Fruit fly (Drosophila melanogaster) whole organism, embryonic: ENCODE data around the gene CG42525.

Source experiments
- CG10543 ChIP-seq: fragments of 200-800 bp; sonication (Bioruptor generic); optimal IDR thresholded peaks from 3 replicates; lab custom pipeline; 2017; ENCODE audit warnings: missing biosample characterization, mild to moderate bottlenecking, missing genetic modification characterization, moderate library complexity
- CG1233 ChIP-seq: fragments of 200-800 bp; sonication (Bioruptor generic); optimal IDR thresholded peaks from 4 replicates; lab custom pipeline; 2018; ENCODE audit warnings: missing biosample characterization, mild to moderate bottlenecking, missing genetic modification characterization
- CG12659 ChIP-seq: fragments of 200-800 bp; sonication (Bioruptor generic); optimal IDR thresholded peaks from 3 replicates; lab custom pipeline; 2017; ENCODE audit warnings: mild to moderate bottlenecking, missing biosample characterization, missing genetic modification reagents, missing genetic modification characterization
- CG13424 ChIP-seq: fragments of 200-800 bp; sonication (Bioruptor generic); optimal IDR thresholded peaks from 2 replicates; lab custom pipeline; 2019; ENCODE audit warnings: missing biosample characterization, mild to moderate bottlenecking, missing genetic modification characterization, moderate library complexity
- CG14710 ChIP-seq: fragments of 200-800 bp; sonication (Bioruptor generic); optimal IDR thresholded peaks from 3 replicates; lab custom pipeline; 2019; ENCODE audit warnings: missing biosample characterization, mild to moderate bottlenecking, missing genetic modification characterization, moderate library complexity
- CG15514 ChIP-seq: fragments of 200-800 bp; sonication (Bioruptor generic); optimal IDR thresholded peaks from 3 replicates; lab custom pipeline; 2017; ENCODE audit warnings: missing biosample characterization, missing genetic modification characterization, mild to moderate bottlenecking, moderate library complexity, missing genetic modification reagents
- CG17829 ChIP-seq: fragments of 200-800 bp; optimal IDR thresholded peaks from 2 replicates; lab custom pipeline; 2019; ENCODE audit warnings: missing biosample characterization, mild to moderate bottlenecking, missing genetic modification characterization, moderate library complexity
- CG18599 ChIP-seq: fragments of 200-800 bp; sonication (Bioruptor generic); optimal IDR thresholded peaks from 3 replicates; lab custom pipeline; 2017; ENCODE audit warnings: missing biosample characterization, missing genetic modification characterization, mild to moderate bottlenecking, moderate library complexity, missing genetic modification reagents
- CG18619 ChIP-seq: fragments of 200-800 bp; sonication (Bioruptor generic); optimal IDR thresholded peaks from 3 replicates; lab custom pipeline; 2017; ENCODE audit warnings: missing biosample characterization, mild to moderate bottlenecking, missing genetic modification characterization
- CG2116 ChIP-seq: fragments of 200-800 bp; sonication (Bioruptor generic); optimal IDR thresholded peaks from 3 replicates; lab custom pipeline; 2018; ENCODE audit warnings: missing biosample characterization, mild to moderate bottlenecking, missing genetic modification characterization
- CG2129 ChIP-seq: fragments of 200-800 bp; sonication (Bioruptor generic); IDR thresholded peaks from 2 replicates; pipeline ENCODE4 v1.3.6; 2022; ENCODE audit warnings: missing biosample characterization, missing genetic modification characterization; ENCODE audit not compliant: partially characterized antibody
- CG30403 ChIP-seq: fragments of 200-800 bp; sonication (Bioruptor generic); optimal IDR thresholded peaks from 3 replicates; lab custom pipeline; 2016; ENCODE audit warnings: missing biosample characterization, missing genetic modification characterization
- CG3838 ChIP-seq: fragments of 200-800 bp; sonication (Bioruptor generic); optimal IDR thresholded peaks from 3 replicates; lab custom pipeline; 2016; ENCODE audit warnings: missing biosample characterization, missing genetic modification characterization
- CG3847 ChIP-seq: fragments of 200-800 bp; sonication (Bioruptor generic); IDR thresholded peaks from 2 replicates; pipeline ENCODE4 v1.3.6; 2022; ENCODE audit warnings: missing biosample characterization, missing genetic modification characterization
- CG3995 ChIP-seq: fragments of 200-800 bp; sonication (Bioruptor generic); optimal IDR thresholded peaks from 3 replicates; lab custom pipeline; 2016; ENCODE audit warnings: missing biosample characterization, missing genetic modification characterization
- CG42726 ChIP-seq: fragments of 200-800 bp; sonication (Bioruptor generic); IDR thresholded peaks from 2 replicates; pipeline ENCODE4 v1.3.6; 2022; ENCODE audit warnings: missing biosample characterization, missing genetic modification characterization; ENCODE audit not compliant: partially characterized antibody
- CG4404 ChIP-seq: fragments of 200-800 bp; sonication (Bioruptor generic); IDR thresholded peaks from 2 replicates; pipeline ENCODE4 v1.3.6; 2022; ENCODE audit warnings: missing biosample characterization, missing genetic modification characterization
- CG5953 ChIP-seq: fragments of 200-800 bp; sonication (Bioruptor generic); IDR thresholded peaks from 2 replicates; pipeline ENCODE4 v1.3.6; 2022; ENCODE audit warnings: missing biosample characterization, missing genetic modification characterization
- CG6175 ChIP-seq: fragments of 200-800 bp; sonication (Bioruptor generic); IDR thresholded peaks from 3 replicates; pipeline ENCODE4 v1.3.6; 2022; ENCODE audit warnings: missing biosample characterization, missing genetic modification characterization
- CG7357 ChIP-seq: fragments of 200-800 bp; sonication (Bioruptor generic); IDR thresholded peaks from 3 replicates; pipeline ENCODE4 v1.3.6; 2022; ENCODE audit warnings: missing biosample characterization, missing genetic modification characterization
- CG9797 ChIP-seq: fragments of 200-800 bp; sonication (Bioruptor generic); optimal IDR thresholded peaks from 3 replicates; lab custom pipeline; 2018; ENCODE audit warnings: missing biosample characterization, mild to moderate bottlenecking, missing genetic modification characterization
- CG9932 ChIP-seq: fragments of 200-800 bp; sonication (Bioruptor generic); IDR thresholded peaks from 2 replicates; pipeline ENCODE4 v1.3.6; 2022; ENCODE audit warnings: missing biosample characterization, missing genetic modification characterization
- CHES-1-like ChIP-seq: fragments of 200-800 bp; sonication (Bioruptor generic); optimal IDR thresholded peaks from 2 replicates; lab custom pipeline; 2016; ENCODE audit warnings: missing biosample characterization, missing genetic modification characterization
- Dfd ChIP-seq, 2 experiments: fragments of >200 bp; optimal IDR thresholded peaks; 2 replicates each; lab custom pipeline; 2017; ENCODE audit warnings: missing biosample characterization in 2 of 2, missing genetic modification characterization in 2 of 2
- Drgx ChIP-seq: fragments of 200-800 bp; sonication (Bioruptor generic); IDR thresholded peaks from 2 replicates; pipeline ENCODE4 v1.3.6; 2022; ENCODE audit warnings: missing biosample characterization, missing genetic modification characterization
- E2f2 ChIP-seq: fragments of 200-800 bp; sonication (Bioruptor generic); IDR thresholded peaks from 2 replicates; pipeline ENCODE4 v1.3.6; 2022; ENCODE audit warnings: missing biosample characterization, missing genetic modification characterization
- Elba2 ChIP-seq: fragments of 200-800 bp; sonication (Bioruptor generic); optimal IDR thresholded peaks from 3 replicates; lab custom pipeline; 2016; ENCODE audit warnings: missing biosample characterization, missing genetic modification characterization
- Ets65A ChIP-seq: fragments of 200-800 bp; sonication (Bioruptor generic); peaks from one replicate; lab custom pipeline; 2016; ENCODE audit warnings: missing biosample characterization, missing genetic modification characterization
- Lhr ChIP-seq: fragments of 200-800 bp; sonication (Bioruptor generic); optimal IDR thresholded peaks from 3 replicates; lab custom pipeline; 2017; ENCODE audit warnings: mild to moderate bottlenecking, missing biosample characterization, missing genetic modification reagents, missing genetic modification characterization
- Med ChIP-seq: fragments of 200-800 bp; sonication (Bioruptor generic); peaks from one replicate; lab custom pipeline; 2016; ENCODE audit warnings: missing biosample characterization, missing genetic modification characterization, mild to moderate bottlenecking, inconsistent platforms, moderate library complexity
- NFAT ChIP-seq: fragments of 200-800 bp; sonication (Bioruptor generic); IDR thresholded peaks from 2 replicates; pipeline ENCODE4 v1.3.6; 2022; ENCODE audit warnings: missing biosample characterization, missing genetic modification characterization
- Stat92E ChIP-seq, 3 experiments: fragments of >200 bp in 2 of 3; fragments of 200-800 bp in 1 of 3; sonication (Bioruptor generic) in 1 of 3; optimal IDR thresholded peaks; 2 replicates each; lab custom pipeline; 2017 to 2019; ENCODE audit warnings: missing biosample characterization in 3 of 3, missing genetic modification characterization in 3 of 3, mild to moderate bottlenecking in 1 of 3, moderate library complexity in 1 of 3
- amos ChIP-seq: fragments of 200-800 bp; sonication (Bioruptor generic); IDR thresholded peaks from 2 replicates; pipeline ENCODE4 v1.3.6; 2022; ENCODE audit warnings: missing biosample characterization, missing genetic modification characterization; ENCODE audit not compliant: partially characterized antibody
- ato ChIP-seq: fragments of 200-800 bp; sonication (Bioruptor generic); IDR thresholded peaks from 2 replicates; pipeline ENCODE4 v1.3.6; 2022; ENCODE audit warnings: missing biosample characterization, missing genetic modification characterization; ENCODE audit not compliant: partially characterized antibody
- dmrt99B ChIP-seq: fragments of 200-800 bp; sonication (Bioruptor generic); optimal IDR thresholded peaks from 2 replicates; lab custom pipeline; 2018; ENCODE audit warnings: missing biosample characterization, mild to moderate bottlenecking, missing genetic modification characterization, moderate library complexity
- inv ChIP-seq: fragments of 200-800 bp; sonication (Bioruptor generic); IDR thresholded peaks from 2 replicates; pipeline ENCODE4 v1.3.6; 2022; ENCODE audit warnings: missing biosample characterization, missing genetic modification characterization; ENCODE audit not compliant: partially characterized antibody
- jigr1 ChIP-seq: fragments of 200-800 bp; sonication (Bioruptor generic); IDR thresholded peaks from 3 replicates; pipeline ENCODE4 v1.3.6; 2022; ENCODE audit warnings: missing biosample characterization, missing genetic modification characterization
- kah ChIP-seq: fragments of 200-800 bp; sonication (Bioruptor generic); optimal IDR thresholded peaks from 2 replicates; lab custom pipeline; 2018; ENCODE audit warnings: missing biosample characterization, mild to moderate bottlenecking, missing genetic modification characterization
- lilli ChIP-seq: fragments of 200-800 bp; sonication (Bioruptor generic); optimal IDR thresholded peaks from 3 replicates; lab custom pipeline; 2016; ENCODE audit warnings: missing biosample characterization, missing genetic modification characterization
- lmd ChIP-seq: fragments of 200-800 bp; sonication (Bioruptor generic); IDR thresholded peaks from 2 replicates; pipeline ENCODE4 v1.3.6; 2022; ENCODE audit warnings: missing biosample characterization, missing genetic modification characterization
- mirr ChIP-seq: fragments of 200-800 bp; sonication (Bioruptor generic); optimal IDR thresholded peaks from 3 replicates; lab custom pipeline; 2018; ENCODE audit warnings: missing biosample characterization, mild to moderate bottlenecking, missing genetic modification characterization
- phol ChIP-seq: fragments of 200-800 bp; sonication (Bioruptor generic); optimal IDR thresholded peaks from 3 replicates; lab custom pipeline; 2018; ENCODE audit warnings: missing biosample characterization, mild to moderate bottlenecking, missing genetic modification characterization, moderate library complexity
- seq ChIP-seq: fragments of 200-800 bp; sonication (Bioruptor generic); IDR thresholded peaks from 2 replicates; pipeline ENCODE4 v1.3.6; 2022; ENCODE audit warnings: missing biosample characterization, missing genetic modification characterization
- sob ChIP-seq: fragments of 200-800 bp; sonication (Bioruptor generic); IDR thresholded peaks from 2 replicates; pipeline ENCODE4 v1.3.6; 2022; ENCODE audit warnings: missing biosample characterization, missing genetic modification characterization
- sug ChIP-seq: fragments of 200-800 bp; optimal IDR thresholded peaks from 2 replicates; lab custom pipeline; 2019; ENCODE audit warnings: missing biosample characterization, mild to moderate bottlenecking, missing genetic modification characterization, moderate library complexity
- tap ChIP-seq: fragments of 200-800 bp; optimal IDR thresholded peaks from 3 replicates; lab custom pipeline; 2019; ENCODE audit warnings: missing biosample characterization, mild to moderate bottlenecking, missing genetic modification characterization, moderate library complexity
- tgo ChIP-seq: fragments of 200-800 bp; sonication (Bioruptor generic); IDR thresholded peaks from 3 replicates; pipeline ENCODE4 v1.3.6; 2022; ENCODE audit warnings: missing biosample characterization, missing genetic modification characterization

Gene CG42525

DNA sequence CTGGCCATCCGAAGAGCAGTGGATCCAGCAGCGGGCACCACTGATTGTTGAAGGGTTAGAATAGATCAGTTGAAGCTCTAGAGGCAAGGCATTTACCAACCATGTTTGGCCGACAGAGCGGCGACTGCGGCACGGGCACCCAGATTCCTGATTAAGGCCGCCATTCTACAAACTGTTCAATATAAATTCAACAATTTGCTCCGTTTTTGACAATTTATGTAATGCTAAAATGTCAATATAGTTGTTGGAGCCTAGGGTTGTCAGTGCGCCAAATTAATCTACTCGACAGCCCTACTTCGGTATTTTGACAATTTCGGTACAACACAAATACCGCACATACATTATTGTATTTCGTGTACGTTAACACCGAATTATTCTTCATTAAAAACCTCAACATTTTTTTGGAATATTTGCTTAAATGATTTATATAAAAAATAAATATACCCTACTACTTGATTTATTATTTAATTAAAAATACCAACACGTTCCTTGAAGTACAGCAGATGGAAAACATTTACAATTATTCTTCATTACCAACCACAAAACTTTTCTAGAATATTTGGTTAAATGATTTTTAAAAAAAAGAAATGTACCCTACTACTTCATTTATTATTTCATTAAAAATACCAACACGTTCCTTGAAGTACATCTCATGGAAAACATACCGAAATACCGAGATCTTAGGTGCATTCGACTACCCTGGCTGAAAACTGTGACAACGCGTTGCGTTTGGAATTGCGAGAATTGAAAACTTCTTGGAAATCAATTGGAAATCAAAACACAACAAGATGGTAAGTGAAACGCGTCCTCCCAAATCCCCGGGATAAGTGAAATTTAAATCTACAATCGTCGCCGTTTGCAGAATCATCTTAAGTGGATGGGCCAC, 30.0 kb downstream of the CG42525 start, which contains the start of the genes ND-30 and CG15812 (continued):
- TF ChIP-seq jigr1 (GFP tag; lab: Robert Waterston, UW): no peak
- peak; percentile 55 for TF ChIP-seq CG12659 (GFP tag; lab: Kevin White, UChicago)
- TF ChIP-seq CG3847 (GFP tag; lab: Robert Waterston, UW): 0 out of 2 replicates have a peak, but pooled peaks have one; percentile 5
- no peak for TF ChIP-seq Lhr (GFP tag; lab: Kevin White, UChicago)
- TF ChIP-seq Drgx (GFP tag; lab: Robert Waterston, UW): no peak
- peak; percentile 59 for TF ChIP-seq CG30403 (GFP tag; lab: Kevin White, UChicago)
- TF ChIP-seq Elba2 (GFP tag; lab: Kevin White, UChicago): peak; percentile 95
- TF ChIP-seq sug (tag; lab: Kevin White, UChicago): peak; percentile 30
- no peak for TF ChIP-seq kah (GFP tag; lab: Kevin White, UChicago)
- peak; percentile 11 for TF ChIP-seq lilli (GFP tag; lab: Kevin White, UChicago)
- peak; percentile 38 for TF ChIP-seq CG9797
- TF ChIP-seq CG2116 (GFP tag; lab: Kevin White, UChicago): peak; percentile 39
- peak; percentile 46 for TF ChIP-seq CG17829 (tag; lab: Kevin White, UChicago)
- TF ChIP-seq CG3838 (GFP tag; lab: Kevin White, UChicago): no peak
- TF ChIP-seq CG1233: no peak
- no peak for TF ChIP-seq CG10543
- peak; percentile 11 for TF ChIP-seq CG15514 (GFP tag; lab: Kevin White, UChicago)
- peak; percentile 95 for TF ChIP-seq CG3995
- TF ChIP-seq CG7357 (GFP tag; lab: Robert Waterston, UW): no peak
- TF ChIP-seq dmrt99B (tag; lab: Kevin White, UChicago): no peak
- peak; percentile 38 for TF ChIP-seq CG13424 (tag; lab: Kevin White, UChicago)
- peak; percentile 7; the same call in 1 of the 2 replicates for TF ChIP-seq amos (GFP tag; lab: Robert Waterston, UW)
- TF ChIP-seq phol: peak; percentile 34
- TF ChIP-seq seq: 0 out of 2 replicates have a peak, but pooled peaks have one; percentile 23
- TF ChIP-seq ato (GFP tag; lab: Robert Waterston, UW): 0 out of 2 replicates have a peak, but pooled peaks have one; percentile 30
- TF ChIP-seq E2f2: 0 out of 2 replicates have a peak, but pooled peaks have one; percentile 13
- no peak for TF ChIP-seq tgo (GFP tag; lab: Robert Waterston, UW)
- TF ChIP-seq CG9932 (GFP tag; lab: Robert Waterston, UW): 0 out of 2 replicates have a peak, but pooled peaks have one; percentile 16
- no peak for TF ChIP-seq lmd (GFP tag; lab: Robert Waterston, UW)
- TF ChIP-seq CG14710 (tag; lab: Kevin White, UChicago): peak; percentile 51
- TF ChIP-seq Stat92E (GFP tag; optimal IDR thresholded peaks at IDR 0.05; lab: Kevin White, UChicago): peak in 1 of 3 experiments; percentile 43

DNA sequence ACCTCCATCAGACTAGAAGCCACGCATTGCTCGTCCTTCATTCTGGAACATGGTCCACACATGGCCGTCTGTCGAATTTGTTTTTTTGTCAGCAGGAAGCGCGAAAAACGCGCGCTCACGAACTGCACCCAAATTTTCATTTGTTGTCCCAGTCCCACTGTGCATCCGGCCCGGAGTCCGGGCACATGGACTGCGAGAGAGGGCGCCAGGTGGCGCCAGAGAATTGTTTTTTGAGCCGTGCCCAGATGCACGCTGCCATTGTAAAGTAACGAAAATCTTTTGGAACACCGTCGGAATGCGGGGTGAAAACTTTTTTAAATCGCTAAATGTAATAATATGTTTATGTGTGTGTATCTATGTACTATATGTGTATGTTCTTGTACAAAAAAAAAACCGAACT, 31.9 kb downstream of the CG42525 start:
- TF ChIP-seq mirr (GFP tag; lab: Kevin White, UChicago): no peak
- no peak for TF ChIP-seq CG2129
- TF ChIP-seq NFAT: no peak

DNA sequence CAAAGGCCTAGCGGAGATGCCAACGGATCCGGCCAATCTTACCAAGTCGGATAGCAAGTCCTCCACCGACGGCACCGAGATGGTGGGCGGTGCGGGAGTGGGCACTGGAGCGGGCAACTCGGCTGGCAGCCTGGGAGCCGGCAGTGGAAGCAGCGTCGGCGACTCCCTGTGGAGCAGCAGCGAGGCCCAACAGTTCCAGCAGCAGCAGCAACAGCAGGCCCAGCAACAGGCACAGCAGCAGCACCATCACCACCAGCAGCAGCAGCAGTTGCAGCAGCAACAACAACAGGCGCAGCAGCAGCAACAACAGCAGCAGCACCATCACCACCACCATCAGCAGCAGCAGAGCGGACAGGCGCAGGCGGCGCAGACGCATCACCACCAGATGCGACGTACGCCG, 39.2 kb downstream of the CG42525 start:
- peak; percentile 53 for TF ChIP-seq Med
- TF ChIP-seq Dfd (GFP tag; optimal IDR thresholded peaks at IDR 0.05; lab: Kevin White, UChicago): peak in 1 of 2 experiments; percentile 91
- no peak for TF ChIP-seq CG4404 (GFP tag; lab: Robert Waterston, UW)
- 0 out of 2 replicates have a peak, but pooled peaks have one; percentile 4 for TF ChIP-seq CG5953 (GFP tag; lab: Robert Waterston, UW)
- TF ChIP-seq CG18599 (GFP tag; lab: Kevin White, UChicago): no peak
- TF ChIP-seq CHES-1-like (GFP tag; lab: Kevin White, UChicago): no peak
- TF ChIP-seq CG6175 (GFP tag; lab: Robert Waterston, UW): no peak
- TF ChIP-seq inv: no peak
- TF ChIP-seq Ets65A (GFP tag; lab: Kevin White, UChicago): peak; percentile 86
- TF ChIP-seq sob (GFP tag; lab: Robert Waterston, UW): 0 out of 2 replicates have a peak, but pooled peaks have one; percentile 29
- no peak for TF ChIP-seq tap (tag; lab: Kevin White, UChicago)
- TF ChIP-seq CG42726 (GFP tag; lab: Robert Waterston, UW): 0 out of 2 replicates have a peak, but pooled peaks have one; percentile 21
- TF ChIP-seq Drgx (GFP tag; lab: Robert Waterston, UW): no peak
- TF ChIP-seq CG18619 (GFP tag; lab: Kevin White, UChicago): no peak
